Worm (Caenorhabditis elegans) whole organism, late embryonic: ENCODE results near the gene K04A8.19.

ENCODE experiments used
- K09A11.1 ChIP-seq: sonication (generic microtip); optimal IDR thresholded peaks from 2 replicates; lab custom pipeline; 2017; ENCODE audit warnings: antibody characterized with exemption, mild to moderate bottlenecking, missing genetic modification characterization, missing compliant biosample characterization; ENCODE audit not compliant: insufficient read depth
- T23F11.4 ChIP-seq: fragments of 200-800 bp; sonication (Bioruptor generic); optimal IDR thresholded peaks from 2 replicates; lab custom pipeline; 2018; ENCODE audit warnings: mild to moderate bottlenecking, missing genetic modification characterization, missing compliant biosample characterization
- ama-1 ChIP-seq: fragments of 150-350 bp; optimal IDR thresholded peaks from 2 replicates; lab custom pipeline; 2014
- ceh-14 ChIP-seq: sonication (generic microtip); optimal IDR thresholded peaks from 2 replicates; lab custom pipeline; 2016; ENCODE audit warnings: missing genotype, missing genetic modification characterization, missing compliant biosample characterization
- ceh-2 ChIP-seq: sonication (generic microtip); optimal IDR thresholded peaks from 2 replicates; lab custom pipeline; 2016; ENCODE audit warnings: missing genotype, missing genetic modification characterization, missing compliant biosample characterization
- ceh-22 ChIP-seq: sonication (generic microtip); optimal IDR thresholded peaks from 2 replicates; lab custom pipeline; 2017; ENCODE audit warnings: missing biosample characterization, missing genetic modification characterization
- ceh-30 ChIP-seq: fragments of 150-350 bp; optimal IDR thresholded peaks from 2 replicates; lab custom pipeline; 2014; ENCODE audit warnings: missing biosample characterization, missing genetic modification characterization
- ceh-31 ChIP-seq: sonication (generic microtip); optimal IDR thresholded peaks from 2 replicates; lab custom pipeline; 2016; ENCODE audit warnings: missing genetic modification characterization, missing compliant biosample characterization
- ceh-45 ChIP-seq: fragments of 200-800 bp; sonication (Bioruptor generic); IDR thresholded peaks from 2 replicates; pipeline ENCODE4 v1.3.6; 2022; ENCODE audit warnings: missing genetic modification reagents, missing genetic modification characterization, missing compliant biosample characterization
- ceh-48 ChIP-seq: sonication (generic microtip); optimal IDR thresholded peaks from 2 replicates; lab custom pipeline; 2016; ENCODE audit warnings: missing genetic modification characterization, inconsistent platforms, missing compliant biosample characterization
- che-1 ChIP-seq: sonication (generic microtip); optimal IDR thresholded peaks from 2 replicates; lab custom pipeline; 2016; ENCODE audit warnings: mild to moderate bottlenecking, missing genetic modification characterization, missing compliant biosample characterization
- dmd-4 ChIP-seq: sonication (generic microtip); optimal IDR thresholded peaks from 2 replicates; lab custom pipeline; 2016; ENCODE audit warnings: borderline replicate concordance, missing genetic modification characterization, missing compliant biosample characterization
- ets-4 ChIP-seq: sonication (generic microtip); optimal IDR thresholded peaks from 2 replicates; lab custom pipeline; 2016; ENCODE audit warnings: missing genetic modification characterization, missing compliant biosample characterization
- fkh-10 ChIP-seq: fragments of 150-350 bp; optimal IDR thresholded peaks from 2 replicates; lab custom pipeline; 2014; ENCODE audit warnings: missing biosample characterization, missing genetic modification reagents, missing genetic modification characterization
- hlh-13 ChIP-seq: fragments of 200-800 bp; sonication (Bioruptor generic); optimal IDR thresholded peaks from 2 replicates; lab custom pipeline; 2018; ENCODE audit warnings: mild to moderate bottlenecking, missing genetic modification characterization, missing compliant biosample characterization
- hlh-30 ChIP-seq: sonication (generic microtip); optimal IDR thresholded peaks from 2 replicates; lab custom pipeline; 2017; ENCODE audit warnings: antibody characterized with exemption, missing genetic modification characterization, missing compliant biosample characterization; ENCODE audit not compliant: insufficient read depth
- lin-11 ChIP-seq: fragments of 200-800 bp; sonication (Bioruptor generic); optimal IDR thresholded peaks from 2 replicates; lab custom pipeline; 2018; ENCODE audit warnings: mild to moderate bottlenecking, missing genetic modification characterization, missing compliant biosample characterization
- mec-3 ChIP-seq: sonication (generic microtip); optimal IDR thresholded peaks from 2 replicates; lab custom pipeline; 2016; ENCODE audit warnings: borderline replicate concordance, missing genetic modification characterization, missing compliant biosample characterization
- nfya-1 ChIP-seq: sonication (generic microtip); optimal IDR thresholded peaks from 2 replicates; lab custom pipeline; 2017; ENCODE audit warnings: missing genetic modification characterization, mild to moderate bottlenecking, missing compliant biosample characterization, antibody characterized with exemption, moderate library complexity
- npax-4 ChIP-seq: sonication (generic microtip); optimal IDR thresholded peaks from 2 replicates; lab custom pipeline; 2016; ENCODE audit warnings: missing genetic modification characterization, missing compliant biosample characterization
- pha-4 ChIP-seq: fragments of 150-350 bp; optimal IDR thresholded peaks from 2 replicates; lab custom pipeline; 2018; ENCODE audit warnings: missing biosample characterization, missing genetic modification reagents, missing genetic modification characterization
- ref-2 ChIP-seq: sonication (generic microtip); optimal IDR thresholded peaks from 2 replicates; lab custom pipeline; 2016; ENCODE audit warnings: missing genetic modification characterization, missing compliant biosample characterization
- sox-4 ChIP-seq: sonication (generic microtip); optimal IDR thresholded peaks from 2 replicates; lab custom pipeline; 2017; ENCODE audit warnings: mild to moderate bottlenecking, missing genetic modification characterization, inconsistent platforms, missing compliant biosample characterization
- syd-9 ChIP-seq: sonication (generic microtip); optimal IDR thresholded peaks from 2 replicates; lab custom pipeline; 2016; ENCODE audit warnings: mild to moderate bottlenecking, missing genetic modification characterization, moderate library complexity, missing compliant biosample characterization
- unc-42 ChIP-seq: sonication (generic microtip); optimal IDR thresholded peaks from 2 replicates; lab custom pipeline; 2016; ENCODE audit warnings: missing genotype, missing genetic modification characterization, missing compliant biosample characterization
- zip-5 ChIP-seq: sonication (generic microtip); optimal IDR thresholded peaks from 2 replicates; lab custom pipeline; 2016; ENCODE audit warnings: missing genetic modification characterization, missing compliant biosample characterization

Gene K04A8.19

ce11 chrV:6517305-6518224 is 36.6 kb downstream of the K04A8.19 start:
- TF ChIP-seq mec-3 (tag; lab: Kevin White, UChicago) (no peak), ceh-2 (tag; lab: Kevin White, UChicago) (no peak)

ce11 chrV:6516491-6517304 is 37.5 kb downstream of the K04A8.19 start, which contains the start of gene mdh-1:
Gene mdh-1, minus strand, starts transcription at chrV:6516526.
- TF ChIP-seq fkh-10 (GFP tag; lab: Kevin White, UChicago) (no peak), ceh-14 (tag; lab: Kevin White, UChicago) (no peak), dmd-4 (no peak), ceh-48 (tag; lab: Kevin White, UChicago) (no peak), ceh-45 (GFP tag; lab: Robert Waterston, UW) (no peak), che-1 (tag; lab: Kevin White, UChicago) (no peak), K09A11.1 (tag; lab: Kevin White, UChicago) (no peak), hlh-13 (GFP tag; lab: Kevin White, UChicago) (no peak), npax-4 (no peak), ceh-30 (tag; lab: Kevin White, UChicago) (no peak), pha-4 (tag; lab: Kevin White, UChicago) (no peak), ets-4 (tag; lab: Kevin White, UChicago) (no peak), nfya-1 (tag; lab: Kevin White, UChicago) (no peak), hlh-30 (no peak)

- TF ChIP-seq ceh-22 (tag; lab: Kevin White, UChicago) = no peak
- TF ChIP-seq T23F11.4 = no peak
- no peak for TF ChIP-seq ama-1 (lab: Kevin White, UChicago)
- no peak for TF ChIP-seq ceh-2 (tag; lab: Kevin White, UChicago)
- no peak for TF ChIP-seq ref-2
- TF ChIP-seq unc-42 (tag; lab: Kevin White, UChicago) = no peak
These were observed 38.9 kb downstream of the K04A8.19 start for ce11 chrV:6515344-6515743.

ce11 chrV:6514887-6515324 is 39.3 kb downstream of the K04A8.19 start, which contains the start of gene dpy-11:
Gene dpy-11, minus strand, starts transcription at chrV:6515240.
- TF ChIP-seq ceh-45 (GFP tag; lab: Robert Waterston, UW) (0 out of 2 replicates have a peak, but pooled peaks have one; percentile 40), ceh-31 (tag; lab: Kevin White, UChicago) (no peak)

- TF ChIP-seq lin-11 (tag; lab: Kevin White, UChicago) = no peak
These were observed 40.3 kb downstream of the K04A8.19 start for ce11 chrV:6513786-6514430.

ce11 chrV:6513356-6513755 is 40.9 kb downstream of the K04A8.19 start:
- TF ChIP-seq ceh-30 (tag; lab: Kevin White, UChicago) (no peak), zip-5 (tag; lab: Kevin White, UChicago) (no peak), pha-4 (tag; lab: Kevin White, UChicago) (no peak)
- TF ChIP-seq, all 69 proteins: peak for 0

ce11 chrV:6511121-6511520 is 43.1 kb downstream of the K04A8.19 start, which contains the start of gene ubh-1:
Gene ubh-1, minus strand, starts transcription at chrV:6511409.
- TF ChIP-seq mec-3 (tag; lab: Kevin White, UChicago) (no peak), sox-4 (tag; lab: Kevin White, UChicago) (no peak), syd-9 (tag; lab: Kevin White, UChicago) (no peak)
